Worm (Caenorhabditis elegans) whole organism, L3 larva: ENCODE measurements around the gene C28D4.8.

Experiments used
- ZK546.5 ChIP-seq: sonication (generic microtip); optimal IDR thresholded peaks from 2 replicates; lab custom pipeline; 2017; ENCODE audit warnings: missing biosample characterization, missing genetic modification characterization
- aly-2 ChIP-seq: fragments of 150-350 bp; optimal IDR thresholded peaks from 2 replicates; lab custom pipeline; 2014; ENCODE audit warnings: missing biosample characterization, missing genetic modification characterization
- ceh-82 ChIP-seq: fragments of 150-350 bp; optimal IDR thresholded peaks from 2 replicates; lab custom pipeline; 2014; ENCODE audit warnings: missing biosample characterization, missing genetic modification characterization
- elt-2 ChIP-seq: sonication (generic microtip); optimal IDR thresholded peaks from 2 replicates; lab custom pipeline; 2016; ENCODE audit warnings: missing genetic modification reagents, mild to moderate bottlenecking, missing genetic modification characterization, missing compliant biosample characterization
- mdl-1 ChIP-seq: fragments of 150-350 bp; optimal IDR thresholded peaks from 2 replicates; lab custom pipeline; 2014; ENCODE audit warnings: missing biosample characterization, missing genetic modification characterization
- mml-1 ChIP-seq: fragments of 150-350 bp; sonication (generic microtip); optimal IDR thresholded peaks from 3 replicates; lab custom pipeline; 2014; ENCODE audit warnings: missing biosample characterization, missing genetic modification characterization
- nfya-1 ChIP-seq: sonication (generic microtip); optimal IDR thresholded peaks from 2 replicates; lab custom pipeline; 2017; ENCODE audit warnings: missing genetic modification characterization, mild to moderate bottlenecking, missing compliant biosample characterization, antibody characterized with exemption, moderate library complexity; ENCODE audit not compliant: insufficient read depth
- nhr-12 ChIP-seq: fragments of 150-350 bp; optimal IDR thresholded peaks from 2 replicates; lab custom pipeline; 2014; ENCODE audit warnings: missing biosample characterization, missing genetic modification characterization
- nhr-77 ChIP-seq: fragments of 150-350 bp; optimal IDR thresholded peaks from 2 replicates; lab custom pipeline; 2014; ENCODE audit warnings: missing biosample characterization, missing genetic modification characterization
- pha-4 ChIP-seq: fragments of 150-350 bp; optimal IDR thresholded peaks from 2 replicates; lab custom pipeline; 2014; ENCODE audit warnings: missing biosample characterization, missing genetic modification reagents, missing genetic modification characterization
- unc-62 ChIP-seq: fragments of 150-350 bp; sonication (generic microtip); optimal IDR thresholded peaks from 4 replicates; lab custom pipeline; 2014; ENCODE audit warnings: missing biosample characterization, missing genetic modification reagents, missing genetic modification characterization

DNA sequence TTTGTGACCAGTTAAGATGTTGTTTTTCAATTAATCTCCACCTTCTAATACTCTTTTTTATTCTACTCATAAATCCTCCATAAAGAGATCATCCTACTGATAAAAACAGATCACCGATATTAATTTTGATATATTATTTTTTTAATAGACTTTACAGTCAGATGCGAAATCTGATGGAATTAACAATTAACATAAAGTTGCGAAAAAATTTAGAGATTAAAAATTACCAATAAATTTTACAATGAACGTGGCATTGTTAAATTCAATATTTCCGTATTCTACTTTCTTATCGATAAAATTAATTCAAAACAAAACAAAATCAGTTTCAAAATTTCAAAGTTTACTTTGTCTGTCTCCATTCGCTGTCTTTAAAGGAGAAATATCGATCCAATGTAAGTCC is 35.5 kb downstream of the C28D4.8 start, which contains the start of gene K01H12.4:
- TF ChIP-seq aly-2 (tag; lab: Kevin White, UChicago), result no peak
- no peak for TF ChIP-seq nhr-77 (tag; lab: Kevin White, UChicago)
- TF ChIP-seq ceh-82 (tag; lab: Kevin White, UChicago), result no peak
- TF ChIP-seq elt-2 (tag; lab: Kevin White, UChicago), result no peak
- no peak for TF ChIP-seq mdl-1 (tag; lab: Kevin White, UChicago)
- TF ChIP-seq ZK546.5 (tag; lab: Kevin White, UChicago), result no peak
- TF ChIP-seq nhr-12 (tag; lab: Kevin White, UChicago), result no peak
- TF ChIP-seq unc-62 (GFP tag; lab: Kevin White, UChicago), result no peak
- no peak for TF ChIP-seq pha-4 (tag; lab: Kevin White, UChicago)
- TF ChIP-seq mml-1 (tag; lab: Kevin White, UChicago), result no peak
- TF ChIP-seq nfya-1 (tag; lab: Kevin White, UChicago), result no peak
